Fruit fly (Drosophila melanogaster) whole organism, embryonic: ENCODE measurements around the gene Lamtor3.

Source experiments
- Bteb2 ChIP-seq: fragments of 200-800 bp; sonication (Bioruptor generic); optimal IDR thresholded peaks from 2 replicates; lab custom pipeline; 2016; ENCODE audit warnings: missing biosample characterization, missing genetic modification characterization
- CG10147 ChIP-seq: fragments of 200-800 bp; sonication (Bioruptor generic); optimal IDR thresholded peaks from 2 replicates; lab custom pipeline; 2019; ENCODE audit warnings: missing biosample characterization, mild to moderate bottlenecking, missing genetic modification characterization, moderate library complexity
- CG10543 ChIP-seq: fragments of 200-800 bp; sonication (Bioruptor generic); optimal IDR thresholded peaks from 3 replicates; lab custom pipeline; 2017; ENCODE audit warnings: missing biosample characterization, mild to moderate bottlenecking, missing genetic modification characterization, moderate library complexity
- CG10654 ChIP-seq: fragments of 200-800 bp; sonication (Bioruptor generic); optimal IDR thresholded peaks from 2 replicates; lab custom pipeline; 2016; ENCODE audit warnings: missing biosample characterization, missing genetic modification characterization
- CG11093 ChIP-seq: fragments of 200-800 bp; sonication (Bioruptor generic); IDR thresholded peaks from 3 replicates; pipeline ENCODE4 v1.3.6; 2022; ENCODE audit warnings: missing biosample characterization, missing genetic modification characterization
- CG12071 ChIP-seq: fragments of 200-800 bp; sonication (Bioruptor generic); optimal IDR thresholded peaks from 3 replicates; lab custom pipeline; 2018; ENCODE audit warnings: missing biosample characterization, mild to moderate bottlenecking, missing genetic modification characterization
- CG12155 ChIP-seq: fragments of 200-800 bp; sonication (Bioruptor generic); optimal IDR thresholded peaks from 3 replicates; lab custom pipeline; 2016; ENCODE audit warnings: missing biosample characterization, missing genetic modification characterization
- CG12942 ChIP-seq: fragments of 200-800 bp; sonication (Bioruptor generic); optimal IDR thresholded peaks from 3 replicates; lab custom pipeline; 2016; ENCODE audit warnings: missing biosample characterization, missing genetic modification characterization
- CG13775 ChIP-seq: fragments of 200-800 bp; sonication (Bioruptor generic); optimal IDR thresholded peaks from 3 replicates; lab custom pipeline; 2017; ENCODE audit warnings: missing biosample characterization, mild to moderate bottlenecking, missing genetic modification characterization
- CG15601 ChIP-seq: fragments of 200-800 bp; sonication (Bioruptor generic); optimal IDR thresholded peaks from 3 replicates; lab custom pipeline; 2019; ENCODE audit warnings: missing biosample characterization, mild to moderate bottlenecking, missing genetic modification characterization, moderate library complexity
- CG1602 ChIP-seq: fragments of 200-800 bp; sonication (Bioruptor generic); optimal IDR thresholded peaks from 3 replicates; lab custom pipeline; 2016; ENCODE audit warnings: missing biosample characterization, missing genetic modification characterization
- CG16815 ChIP-seq: fragments of 200-800 bp; sonication (Bioruptor generic); optimal IDR thresholded peaks from 3 replicates; lab custom pipeline; 2017; ENCODE audit warnings: missing biosample characterization, mild to moderate bottlenecking, missing genetic modification characterization
- CG17385 ChIP-seq: fragments of 200-800 bp; sonication (Bioruptor generic); optimal IDR thresholded peaks from 3 replicates; lab custom pipeline; 2018; ENCODE audit warnings: missing biosample characterization, mild to moderate bottlenecking, missing genetic modification characterization
- CG18764 ChIP-seq: fragments of 200-800 bp; sonication (Bioruptor generic); optimal IDR thresholded peaks from 3 replicates; lab custom pipeline; 2016; ENCODE audit warnings: missing biosample characterization, missing genetic modification characterization
- CG2678 ChIP-seq: fragments of 200-800 bp; sonication (Bioruptor generic); optimal IDR thresholded peaks from 3 replicates; lab custom pipeline; 2019; ENCODE audit warnings: missing biosample characterization, mild to moderate bottlenecking, missing genetic modification characterization, moderate library complexity
- CG4282 ChIP-seq: fragments of 200-800 bp; sonication (Bioruptor generic); optimal IDR thresholded peaks from 2 replicates; lab custom pipeline; 2016; ENCODE audit warnings: missing biosample characterization, missing genetic modification characterization
- CG4617 ChIP-seq: fragments of 200-800 bp; sonication (Bioruptor generic); optimal IDR thresholded peaks from 3 replicates; lab custom pipeline; 2016; ENCODE audit warnings: missing biosample characterization, missing genetic modification characterization, borderline replicate concordance
- CG4820 ChIP-seq: fragments of 200-800 bp; sonication (Bioruptor generic); optimal IDR thresholded peaks from 3 replicates; lab custom pipeline; 2016; ENCODE audit warnings: missing biosample characterization, missing genetic modification characterization
- CG6683 ChIP-seq: fragments of 200-800 bp; sonication (Bioruptor generic); optimal IDR thresholded peaks from 2 replicates; lab custom pipeline; 2017; ENCODE audit warnings: missing biosample characterization, mild to moderate bottlenecking, missing genetic modification characterization, missing genetic modification reagents
- CG7357 ChIP-seq: fragments of 200-800 bp; sonication (Bioruptor generic); IDR thresholded peaks from 3 replicates; pipeline ENCODE4 v1.3.6; 2022; ENCODE audit warnings: missing biosample characterization, missing genetic modification characterization
- CG7372 ChIP-seq: fragments of 200-800 bp; sonication (Bioruptor generic); IDR thresholded peaks from 2 replicates; pipeline ENCODE4 v1.3.6; 2022; ENCODE audit warnings: missing biosample characterization, missing genetic modification characterization
- CG7786 ChIP-seq: fragments of 200-800 bp; sonication (Bioruptor generic); optimal IDR thresholded peaks from 2 replicates; lab custom pipeline; 2016; ENCODE audit warnings: missing biosample characterization, missing genetic modification characterization
- CTCF ChIP-seq: fragments of 200-800 bp; sonication (Bioruptor generic); optimal IDR thresholded peaks from 2 replicates; lab custom pipeline; 2017; ENCODE audit warnings: missing biosample characterization, mild to moderate bottlenecking, missing genetic modification characterization, moderate library complexity
- D19A ChIP-seq: fragments of 200-800 bp; optimal IDR thresholded peaks from 3 replicates; lab custom pipeline; 2019; ENCODE audit warnings: missing biosample characterization, mild to moderate bottlenecking, missing genetic modification characterization, moderate library complexity
- Dip2 ChIP-seq: fragments of 200-800 bp; sonication (Bioruptor generic); IDR thresholded peaks from 2 replicates; pipeline ENCODE4 v1.3.6; 2022; ENCODE audit warnings: missing biosample characterization, missing genetic modification characterization
- Doc2 ChIP-seq: fragments of 200-800 bp; sonication (Bioruptor generic); IDR thresholded peaks from 2 replicates; pipeline ENCODE4 v1.3.6; 2022; ENCODE audit warnings: missing biosample characterization, missing genetic modification characterization
- GATAe ChIP-seq: fragments of 200-800 bp; sonication (Bioruptor generic); conservative IDR thresholded peaks from 2 replicates; pipeline ENCODE4 v1.3.6; 2022; ENCODE audit warnings: missing biosample characterization, missing genetic modification characterization
- HLH3B ChIP-seq: fragments of 200-800 bp; sonication (Bioruptor generic); IDR thresholded peaks from 2 replicates; pipeline ENCODE4 v1.3.6; 2022; ENCODE audit warnings: missing biosample characterization, missing genetic modification characterization
- Hmr ChIP-seq: fragments of 200-800 bp; sonication (Bioruptor generic); optimal IDR thresholded peaks from 3 replicates; lab custom pipeline; 2017; ENCODE audit warnings: mild to moderate bottlenecking, missing biosample characterization, missing genetic modification reagents, missing genetic modification characterization
- Hmx ChIP-seq: fragments of 200-800 bp; sonication (Bioruptor generic); optimal IDR thresholded peaks from 2 replicates; lab custom pipeline; 2016; ENCODE audit warnings: missing biosample characterization, missing genetic modification characterization
- Optix ChIP-seq: fragments of 200-800 bp; sonication (Bioruptor generic); IDR thresholded peaks from 3 replicates; pipeline ENCODE4 v1.3.6; 2022; ENCODE audit warnings: missing biosample characterization, missing genetic modification characterization
- Scr ChIP-seq: fragments of 200-800 bp; sonication (Bioruptor generic); IDR thresholded peaks from 2 replicates; pipeline ENCODE4 v1.3.6; 2022; ENCODE audit warnings: missing biosample characterization, missing genetic modification characterization; ENCODE audit not compliant: partially characterized antibody
- Sin3A ChIP-seq: fragments of >200 bp; optimal IDR thresholded peaks from 2 replicates; lab custom pipeline; 2018
- Sry-β ChIP-seq: fragments of 200-800 bp; sonication (Bioruptor generic); optimal IDR thresholded peaks from 2 replicates; lab custom pipeline; 2018; ENCODE audit warnings: missing biosample characterization, mild to moderate bottlenecking, missing genetic modification characterization, moderate library complexity
- Taf1 ChIP-seq: fragments of 200-800 bp; sonication (Bioruptor generic); IDR thresholded peaks from 2 replicates; pipeline ENCODE4 v1.3.6; 2022; ENCODE audit warnings: missing biosample characterization, missing genetic modification characterization
- ato ChIP-seq: fragments of 200-800 bp; sonication (Bioruptor generic); IDR thresholded peaks from 2 replicates; pipeline ENCODE4 v1.3.6; 2022; ENCODE audit warnings: missing biosample characterization, missing genetic modification characterization; ENCODE audit not compliant: partially characterized antibody
- cg ChIP-seq: fragments of 200-800 bp; sonication (Bioruptor generic); optimal IDR thresholded peaks from 3 replicates; lab custom pipeline; 2019; ENCODE audit warnings: missing biosample characterization, mild to moderate bottlenecking, missing genetic modification characterization, moderate library complexity
- gcm2 ChIP-seq: fragments of 200-800 bp; sonication (Bioruptor generic); optimal IDR thresholded peaks from 2 replicates; lab custom pipeline; 2016; ENCODE audit warnings: missing biosample characterization, missing genetic modification characterization
- grn ChIP-seq: fragments of 200-800 bp; sonication (Bioruptor generic); optimal IDR thresholded peaks from 3 replicates; lab custom pipeline; 2017; ENCODE audit warnings: missing biosample characterization, missing genetic modification characterization
- h ChIP-seq: fragments of >200 bp; optimal IDR thresholded peaks from 2 replicates; lab custom pipeline; 2017
- jing ChIP-seq: fragments of 200-800 bp; sonication (Bioruptor generic); optimal IDR thresholded peaks from 2 replicates; lab custom pipeline; 2018; ENCODE audit warnings: missing biosample characterization, mild to moderate bottlenecking, missing genetic modification characterization
- mam ChIP-seq: fragments of 200-800 bp; sonication (Bioruptor generic); optimal IDR thresholded peaks from 3 replicates; lab custom pipeline; 2016; ENCODE audit warnings: missing biosample characterization, missing genetic modification characterization
- mld ChIP-seq: fragments of 200-800 bp; sonication (Bioruptor generic); IDR thresholded peaks from 3 replicates; pipeline ENCODE4 v1.3.6; 2022; ENCODE audit warnings: missing biosample characterization, missing genetic modification characterization; ENCODE audit not compliant: partially characterized antibody
- onecut ChIP-seq: fragments of 200-800 bp; sonication (Bioruptor generic); IDR thresholded peaks from 2 replicates; pipeline ENCODE4 v1.3.6; 2022; ENCODE audit warnings: missing biosample characterization, missing genetic modification characterization
- prd ChIP-seq, 3 experiments: fragments of >200 bp in 2 of 3; fragments of 200-800 bp in 1 of 3; sonication (Bioruptor generic) in 1 of 3; optimal IDR thresholded peaks in 2 of 3; IDR thresholded peaks in 1 of 3; 2 replicates in 2 of 3; 3 replicates in 1 of 3; pipeline versions ENCODE4 v1.3.6 to Lab custom; 2017 to 2022; ENCODE audit warnings: missing biosample characterization in 1 of 3, missing genetic modification characterization in 1 of 3
- scrt ChIP-seq: fragments of 200-800 bp; sonication (Bioruptor generic); optimal IDR thresholded peaks from 2 replicates; lab custom pipeline; 2018; ENCODE audit warnings: missing biosample characterization, mild to moderate bottlenecking, missing genetic modification characterization, moderate library complexity
- sob ChIP-seq: fragments of 200-800 bp; sonication (Bioruptor generic); IDR thresholded peaks from 2 replicates; pipeline ENCODE4 v1.3.6; 2022; ENCODE audit warnings: missing biosample characterization, missing genetic modification characterization
- tap ChIP-seq: fragments of 200-800 bp; optimal IDR thresholded peaks from 3 replicates; lab custom pipeline; 2019; ENCODE audit warnings: missing biosample characterization, mild to moderate bottlenecking, missing genetic modification characterization, moderate library complexity
- tgo ChIP-seq: fragments of 200-800 bp; sonication (Bioruptor generic); IDR thresholded peaks from 3 replicates; pipeline ENCODE4 v1.3.6; 2022; ENCODE audit warnings: missing biosample characterization, missing genetic modification characterization
- vvl ChIP-seq: fragments of 200-800 bp; sonication (Bioruptor generic); IDR thresholded peaks from 2 replicates; pipeline ENCODE4 v1.3.6; 2022; ENCODE audit warnings: missing biosample characterization, missing genetic modification characterization

The Lamtor3 gene

dm6 chr2L:17450505-17451415 lies 30.3 kb upstream of the Lamtor3 start (continued):
- no peak for TF ChIP-seq CG4282 (GFP tag; lab: Kevin White, UChicago)
- TF ChIP-seq Doc2, result no peak
- TF ChIP-seq CG10654 (GFP tag; lab: Kevin White, UChicago), result peak; percentile 32
- TF ChIP-seq GATAe (GFP tag; lab: Robert Waterston, UW), result no peak
- peak; percentile 56 for TF ChIP-seq Bteb2 (GFP tag; lab: Kevin White, UChicago)
- peak; percentile 1 for TF ChIP-seq CG7786 (GFP tag; lab: Kevin White, UChicago)
- peak; percentile 57 for TF ChIP-seq D19A
- 0 out of 2 replicates have a peak, but pooled peaks have one; percentile 9 for TF ChIP-seq Taf1 (GFP tag; lab: Robert Waterston, UW)
- TF ChIP-seq CTCF, result no peak
- no peak for TF ChIP-seq Sin3A (lab: Kevin White, UChicago)
- peak; percentile 33 for TF ChIP-seq mam (GFP tag; lab: Kevin White, UChicago)
- TF ChIP-seq scrt (GFP tag; lab: Kevin White, UChicago), result peak; percentile 52
- no peak for TF ChIP-seq Optix
- no peak for TF ChIP-seq mld
- peak; percentile 74 for TF ChIP-seq Hmr (GFP tag; lab: Kevin White, UChicago)
- TF ChIP-seq prd (optimal IDR thresholded peaks at IDR 0.05; lab: Kevin White, UChicago), result no peak
- TF ChIP-seq prd (GFP tag; IDR thresholded peaks at IDR 0.05; lab: Robert Waterston, UW), result no peak
- peak; percentile 2 for TF ChIP-seq gcm2
- no peak for TF ChIP-seq jing (GFP tag; lab: Kevin White, UChicago)
- TF ChIP-seq CG16815 (GFP tag; lab: Kevin White, UChicago), result no peak
- TF ChIP-seq CG18764 (GFP tag; lab: Kevin White, UChicago), result no peak
- TF ChIP-seq CG4820 (GFP tag; lab: Kevin White, UChicago), result no peak
- no peak for TF ChIP-seq CG7357 (GFP tag; lab: Robert Waterston, UW)
- TF ChIP-seq CG2678 (tag; lab: Kevin White, UChicago), result peak; percentile 81
- no peak for TF ChIP-seq vvl (GFP tag; lab: Robert Waterston, UW)
- peak; percentile 50; the same call in 1 of the 2 replicates for TF ChIP-seq sob
- peak; percentile 20 for TF ChIP-seq CG15601 (tag; lab: Kevin White, UChicago)
- no peak for TF ChIP-seq onecut (GFP tag; lab: Robert Waterston, UW)
- TF ChIP-seq CG17385 (GFP tag; lab: Kevin White, UChicago), result peak; percentile 50
- peak; percentile 46; the same call in 1 of the 3 replicates for TF ChIP-seq tgo (GFP tag; lab: Robert Waterston, UW)
- TF ChIP-seq h (lab: Kevin White, UChicago), result no peak
- TF ChIP-seq CG11093, result 0 out of 3 replicates have a peak, but pooled peaks have one; percentile 18
- peak; percentile 24 for TF ChIP-seq CG6683 (GFP tag; lab: Kevin White, UChicago)
- peak; percentile 50 for TF ChIP-seq Hmx
- peak; percentile 8 for TF ChIP-seq CG4617
- TF ChIP-seq CG12155 (GFP tag; lab: Kevin White, UChicago), result peak; percentile 64
- peak; percentile 35 for TF ChIP-seq CG12071
- TF ChIP-seq Sry-β (GFP tag; lab: Kevin White, UChicago), result no peak
- no peak for TF ChIP-seq CG7372 (GFP tag; lab: Robert Waterston, UW)
- no peak for TF ChIP-seq ato
- TF ChIP-seq HLH3B (GFP tag; lab: Robert Waterston, UW), result no peak; the same call in 1 of the 2 replicates
- no peak for TF ChIP-seq Scr (GFP tag; lab: Robert Waterston, UW)
- peak; percentile 75 for TF ChIP-seq CG10147
- TF ChIP-seq CG12942 (GFP tag; lab: Kevin White, UChicago), result peak; percentile 7
- no peak for TF ChIP-seq CG10543 (GFP tag; lab: Kevin White, UChicago)
- no peak for TF ChIP-seq Dip2 (GFP tag; lab: Robert Waterston, UW)
- TF ChIP-seq cg, result no peak
- TF ChIP-seq CG13775 (GFP tag; lab: Kevin White, UChicago), result no peak
- TF ChIP-seq grn, result no peak
- TF ChIP-seq tap (tag; lab: Kevin White, UChicago), result peak; percentile 60
- TF ChIP-seq CG1602, result peak; percentile 24
